Worm (Caenorhabditis elegans): ENCODE measurements around the gene F47B8.18.

DNA sequence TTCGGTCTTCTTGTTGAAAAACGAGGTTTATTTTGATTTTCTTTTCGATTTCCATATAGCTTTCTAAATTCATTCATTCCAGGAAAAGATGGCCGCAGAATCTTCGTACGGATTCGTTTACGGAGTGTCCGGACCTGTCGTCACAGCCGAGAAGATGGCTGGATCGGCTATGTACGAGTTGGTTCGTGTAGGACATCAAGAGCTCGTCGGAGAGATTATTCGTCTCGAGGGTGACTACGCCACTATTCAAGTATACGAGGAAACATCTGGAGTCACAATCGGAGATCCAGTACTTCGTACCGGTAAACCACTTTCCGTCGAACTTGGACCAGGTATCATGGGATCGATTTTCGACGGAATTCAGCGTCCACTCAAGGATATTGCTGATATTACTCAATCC, 26.4 kb upstream of the F47B8.18 start, which contains the start of gene vha-13:
- TF ChIP-seq ama-1 (optimal IDR thresholded peaks at IDR 0.05) (no peak), lin-35 (GFP tag; optimal IDR thresholded peaks at IDR 0.05) (no peak), nhr-12 (tag; optimal IDR thresholded peaks at IDR 0.05) (no peak), ceh-82 (tag; optimal IDR thresholded peaks at IDR 0.05) (no peak), nhr-47 (tag; optimal IDR thresholded peaks at IDR 0.05) (no peak), pqm-1 (tag; optimal IDR thresholded peaks at IDR 0.05) (no peak), C04F5.9 (tag; optimal IDR thresholded peaks at IDR 0.05) (no peak), ceh-63 (GFP tag; optimal IDR thresholded peaks at IDR 0.05) (no peak), tbx-2 (tag; optimal IDR thresholded peaks at IDR 0.05) (no peak)
